Worm (Caenorhabditis elegans) whole organism, young adult: ENCODE results near the gene tre-3.

Experiments
- F23B12.7 ChIP-seq: sonication (generic microtip); optimal IDR thresholded peaks from 2 replicates; lab custom pipeline; 2017; ENCODE audit warnings: missing genetic modification characterization, mild to moderate bottlenecking, missing compliant biosample characterization, antibody characterized with exemption, moderate library complexity; ENCODE audit not compliant: insufficient read depth
- F57C9.4 ChIP-seq: sonication (generic microtip); optimal IDR thresholded peaks from 2 replicates; lab custom pipeline; 2017; ENCODE audit warnings: mild to moderate bottlenecking, missing genetic modification characterization, missing compliant biosample characterization
- K11D2.4 ChIP-seq: fragments of 200-800 bp; sonication (Bioruptor generic); IDR thresholded peaks from 2 replicates; pipeline ENCODE4 v1.3.6; 2022; ENCODE audit warnings: missing genetic modification reagents, missing genetic modification characterization, missing compliant biosample characterization
- T07F8.4 ChIP-seq: sonication (generic microtip); optimal IDR thresholded peaks from 2 replicates; lab custom pipeline; 2016; ENCODE audit warnings: mild to moderate bottlenecking, missing genetic modification characterization, moderate library complexity, missing compliant biosample characterization
- Y56A3A.18 ChIP-seq: fragments of 200-800 bp; sonication (Bioruptor generic); IDR thresholded peaks from 2 replicates; pipeline ENCODE4 v1.3.6; 2022; ENCODE audit warnings: missing genetic modification reagents, missing genetic modification characterization, missing compliant biosample characterization
- ZK185.1 ChIP-seq: sonication (generic microtip); optimal IDR thresholded peaks from 2 replicates; lab custom pipeline; 2016; ENCODE audit warnings: mild to moderate bottlenecking, missing genetic modification characterization, missing compliant biosample characterization; ENCODE audit not compliant: poor library complexity, severe bottlenecking
- akir-1 ChIP-seq: fragments of 200-800 bp; sonication (Bioruptor generic); optimal IDR thresholded peaks from 2 replicates; lab custom pipeline; 2018; ENCODE audit warnings: mild to moderate bottlenecking, missing genetic modification characterization, moderate library complexity, missing compliant biosample characterization
- ama-1 ChIP-seq, 3 experiments: fragments of 150-350 bp in 1 of 3; sonication (generic microtip) in 2 of 3; optimal IDR thresholded peaks; 2 replicates each; lab custom pipeline; 2014 to 2018; ENCODE audit warnings: missing biosample characterization in 2 of 3, missing genetic modification characterization in 2 of 3, missing genetic modification reagents in 2 of 3
- attf-5 ChIP-seq: fragments of 200-800 bp; sonication (Bioruptor generic); optimal IDR thresholded peaks from 2 replicates; lab custom pipeline; 2018; ENCODE audit warnings: mild to moderate bottlenecking, missing genetic modification characterization, missing compliant biosample characterization
- bed-1 ChIP-seq: fragments of 200-800 bp; sonication (Bioruptor generic); IDR thresholded peaks from 2 replicates; pipeline ENCODE4 v1.3.6; 2022; ENCODE audit warnings: missing genetic modification reagents, missing genetic modification characterization, missing compliant biosample characterization
- ccch-3 ChIP-seq: fragments of 200-800 bp; sonication (Bioruptor generic); optimal IDR thresholded peaks from 2 replicates; lab custom pipeline; 2018; ENCODE audit warnings: mild to moderate bottlenecking, missing genetic modification characterization, missing compliant biosample characterization
- ceh-100 ChIP-seq: fragments of 200-800 bp; sonication (Bioruptor generic); IDR thresholded peaks from 2 replicates; pipeline ENCODE4 v1.3.6; 2022; ENCODE audit warnings: missing genetic modification reagents, missing genetic modification characterization, missing compliant biosample characterization
- ceh-27 ChIP-seq: fragments of 200-800 bp; sonication (Bioruptor generic); optimal IDR thresholded peaks from 2 replicates; lab custom pipeline; 2018; ENCODE audit warnings: mild to moderate bottlenecking, missing genetic modification characterization, moderate library complexity, missing compliant biosample characterization
- ceh-79 ChIP-seq: sonication (generic microtip); optimal IDR thresholded peaks from 2 replicates; lab custom pipeline; 2017; ENCODE audit warnings: mild to moderate bottlenecking, missing genetic modification characterization, missing compliant biosample characterization
- dox-1 ChIP-seq: fragments of 200-800 bp; sonication (Bioruptor generic); IDR thresholded peaks from 2 replicates; pipeline ENCODE4 v1.3.6; 2022; ENCODE audit warnings: missing genetic modification reagents, missing genetic modification characterization, missing compliant biosample characterization
- efl-1 ChIP-seq: fragments of 150-350 bp; optimal IDR thresholded peaks from 2 replicates; lab custom pipeline; 2014; ENCODE audit warnings: missing biosample characterization, missing genetic modification reagents, missing genetic modification characterization
- egl-18 ChIP-seq: fragments of 200-800 bp; sonication (Bioruptor generic); IDR thresholded peaks from 2 replicates; pipeline ENCODE4 v1.3.6; 2022; ENCODE audit warnings: missing genetic modification reagents, missing genetic modification characterization, missing compliant biosample characterization
- egrh-3 ChIP-seq: fragments of 200-800 bp; sonication (Bioruptor generic); IDR thresholded peaks from 2 replicates; pipeline ENCODE4 v1.3.6; 2022; ENCODE audit warnings: missing genetic modification reagents, missing genetic modification characterization, missing compliant biosample characterization
- ets-4 ChIP-seq: fragments of 200-800 bp; sonication (Bioruptor generic); optimal IDR thresholded peaks from 2 replicates; lab custom pipeline; 2018; ENCODE audit warnings: mild to moderate bottlenecking, missing genetic modification characterization, missing compliant biosample characterization
- him-1 ChIP-seq: sonication (generic microtip); optimal IDR thresholded peaks from 2 replicates; lab custom pipeline; 2016; ENCODE audit warnings: missing genotype, missing genetic modification reagents, missing genetic modification characterization, missing compliant biosample characterization
- hlh-12 ChIP-seq: sonication (generic microtip); optimal IDR thresholded peaks from 2 replicates; lab custom pipeline; 2016; ENCODE audit warnings: missing genetic modification characterization, missing compliant biosample characterization
- hrde-1 ChIP-seq: sonication (generic microtip); optimal IDR thresholded peaks from 2 replicates; lab custom pipeline; 2016; ENCODE audit warnings: missing genetic modification characterization, mild to moderate bottlenecking, missing compliant biosample characterization, moderate library complexity, missing genotype, missing genetic modification reagents, borderline replicate concordance
- lag-1 ChIP-seq: fragments of 200-800 bp; sonication (Bioruptor generic); IDR thresholded peaks from 2 replicates; pipeline ENCODE4 v1.3.6; 2022; ENCODE audit warnings: missing genetic modification reagents, missing genetic modification characterization, missing compliant biosample characterization
- let-607 ChIP-seq, 2 experiments: fragments of 200-800 bp in 1 of 2; sonication (Bioruptor generic) in 1 of 2; sonication (generic microtip) in 1 of 2; optimal IDR thresholded peaks; 2 replicates each; lab custom pipeline; 2016 to 2018; ENCODE audit warnings: mild to moderate bottlenecking in 2 of 2, missing compliant biosample characterization in 2 of 2, missing genetic modification characterization in 2 of 2, moderate library complexity in 2 of 2, missing genotype in 1 of 2
- lin-40 ChIP-seq: sonication (generic microtip); optimal IDR thresholded peaks from 2 replicates; lab custom pipeline; 2016; ENCODE audit warnings: missing genetic modification characterization, mild to moderate bottlenecking, missing compliant biosample characterization, missing genotype, missing genetic modification reagents
- lsy-27 ChIP-seq: sonication (generic microtip); optimal IDR thresholded peaks from 2 replicates; lab custom pipeline; 2017; ENCODE audit warnings: missing genetic modification characterization, mild to moderate bottlenecking, missing compliant biosample characterization, antibody characterized with exemption, missing genotype, borderline replicate concordance; ENCODE audit not compliant: insufficient read depth
- madf-3 ChIP-seq: fragments of 200-800 bp; sonication (Bioruptor generic); IDR thresholded peaks from 2 replicates; pipeline ENCODE4 v1.3.6; 2022; ENCODE audit warnings: missing genetic modification reagents, missing genetic modification characterization, missing compliant biosample characterization
- madf-8 ChIP-seq: fragments of 200-800 bp; sonication (Bioruptor generic); conservative IDR thresholded peaks from 2 replicates; pipeline ENCODE4 v1.3.6; 2022; ENCODE audit warnings: missing genetic modification reagents, missing genetic modification characterization, missing compliant biosample characterization
- nhr-27 ChIP-seq: fragments of 200-800 bp; sonication (Bioruptor generic); optimal IDR thresholded peaks from 2 replicates; lab custom pipeline; 2018; ENCODE audit warnings: mild to moderate bottlenecking, missing genetic modification characterization, moderate library complexity, missing compliant biosample characterization
- nhr-80 ChIP-seq: sonication (generic microtip); optimal IDR thresholded peaks from 2 replicates; lab custom pipeline; 2016; ENCODE audit warnings: missing genetic modification characterization, missing compliant biosample characterization
- repo-1 ChIP-seq: sonication (generic microtip); optimal IDR thresholded peaks from 2 replicates; lab custom pipeline; 2017; ENCODE audit warnings: mild to moderate bottlenecking, missing genetic modification characterization, missing compliant biosample characterization
- snpc-4 ChIP-seq, 5 experiments: fragments of 150-350 bp in 1 of 5; sonication (generic microtip) in 4 of 5; optimal IDR thresholded peaks; 2 replicates each; lab custom pipeline; 2014 to 2018; ENCODE audit warnings: missing genetic modification characterization in 5 of 5, missing biosample characterization in 3 of 5, antibody characterized with exemption in 2 of 5, mild to moderate bottlenecking in 2 of 5, missing compliant biosample characterization in 2 of 5, missing genotype in 2 of 5, moderate library complexity in 2 of 5, missing genetic modification reagents in 1 of 5
- tbx-9 ChIP-seq: sonication (generic microtip); optimal IDR thresholded peaks from 2 replicates; lab custom pipeline; 2016; ENCODE audit warnings: borderline replicate concordance, missing genetic modification characterization, inconsistent platforms, missing compliant biosample characterization
- ztf-26 ChIP-seq: sonication (generic microtip); optimal IDR thresholded peaks from 2 replicates; lab custom pipeline; 2017; ENCODE audit warnings: missing genetic modification characterization, missing compliant biosample characterization
- ztf-3 ChIP-seq: fragments of 200-800 bp; sonication (Bioruptor generic); optimal IDR thresholded peaks from 2 replicates; lab custom pipeline; 2018; ENCODE audit warnings: mild to moderate bottlenecking, missing genetic modification characterization, missing compliant biosample characterization

tre-3 gene

DNA sequence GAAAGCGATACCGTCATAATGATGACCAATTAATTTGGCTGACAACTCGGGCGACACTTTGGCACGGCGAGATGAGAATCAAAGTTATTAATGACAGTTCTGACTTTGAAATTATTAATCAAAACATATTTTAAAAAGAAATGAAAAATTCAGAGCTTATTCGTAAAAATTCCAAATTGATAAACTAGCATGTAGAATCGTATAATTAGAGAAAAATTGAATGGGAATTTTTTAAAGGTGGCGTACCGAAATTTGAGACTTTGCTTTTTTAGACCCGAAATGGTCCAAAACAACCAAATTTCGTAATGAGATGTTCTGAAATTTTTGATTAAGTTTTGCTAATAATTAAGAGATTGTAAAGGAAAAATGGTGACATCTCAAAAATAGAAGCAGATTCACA is 10.3 kb upstream of the tre-3 start, which contains the start of gene daf-11 (continued):
- TF ChIP-seq let-607 (tag; optimal IDR thresholded peaks at IDR 0.05; lab: Kevin White, UChicago): no peak
- no peak for TF ChIP-seq ceh-100 (GFP tag; lab: Robert Waterston, UW)

DNA sequence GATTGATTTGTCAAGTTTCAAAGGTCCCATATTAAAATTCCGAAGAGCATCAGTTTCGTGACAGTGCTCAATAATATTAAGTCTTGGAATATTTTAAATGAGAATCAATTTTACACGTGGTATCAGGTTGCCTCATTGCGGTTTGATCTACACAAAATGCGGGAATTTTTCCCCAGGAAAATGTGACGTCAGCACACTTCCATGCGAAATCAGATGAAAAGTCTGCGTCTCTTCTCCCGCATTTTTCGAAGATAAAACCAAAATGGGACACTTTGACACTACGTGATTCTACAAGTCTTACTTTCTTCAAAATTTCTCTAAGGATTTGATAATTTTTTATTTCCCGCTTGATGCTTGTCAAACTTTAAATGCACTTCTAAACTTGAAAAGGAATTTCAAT is 7.2 kb upstream of the tre-3 start:
- no peak for TF ChIP-seq ztf-3 (GFP tag; lab: Kevin White, UChicago)
- no peak for TF ChIP-seq ZK185.1
- no peak for TF ChIP-seq lag-1
- no peak for TF ChIP-seq Y56A3A.18 (GFP tag; lab: Robert Waterston, UW)
- no peak for TF ChIP-seq lin-40 (tag; lab: Kevin White, UChicago)
- no peak for TF ChIP-seq bed-1 (GFP tag; lab: Robert Waterston, UW)
- no peak for TF ChIP-seq K11D2.4 (GFP tag; lab: Robert Waterston, UW)
- no peak for TF ChIP-seq ceh-79 (tag; lab: Kevin White, UChicago)
- no peak for TF ChIP-seq F57C9.4
- no peak for TF ChIP-seq hrde-1 (tag; lab: Kevin White, UChicago)
- TF ChIP-seq F23B12.7 (tag; lab: Kevin White, UChicago): no peak
- no peak for TF ChIP-seq lsy-27 (tag; lab: Kevin White, UChicago)
- TF ChIP-seq madf-8: no peak
- TF ChIP-seq egrh-3 (GFP tag; lab: Robert Waterston, UW): no peak
- no peak for TF ChIP-seq nhr-27 (tag; lab: Kevin White, UChicago)
- TF ChIP-seq T07F8.4 (tag; lab: Kevin White, UChicago): no peak

DNA sequence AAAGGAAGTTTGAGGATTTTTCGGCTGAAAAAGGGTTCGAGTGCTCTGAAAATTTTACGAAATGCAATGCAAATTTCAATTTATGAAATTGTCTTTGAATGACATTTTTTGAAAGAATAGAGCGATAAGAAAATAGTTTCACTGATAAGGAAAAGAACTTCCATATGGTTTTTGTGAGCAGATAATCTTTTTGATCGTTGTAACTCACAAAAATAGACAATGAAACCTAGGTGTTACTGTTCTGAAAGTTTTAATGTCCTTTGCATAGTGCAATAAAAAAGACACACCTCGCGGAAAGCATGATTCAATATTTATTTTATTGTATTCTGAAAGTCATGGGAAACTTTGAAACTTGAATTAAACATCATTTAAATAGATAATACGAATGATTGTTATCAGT is 1.2 kb upstream of the tre-3 start:
- TF ChIP-seq ceh-79 (tag; lab: Kevin White, UChicago): no peak
- TF ChIP-seq him-1 (tag; lab: Kevin White, UChicago): no peak
- TF ChIP-seq ama-1 (optimal IDR thresholded peaks at IDR 0.05; lab: Kevin White, UChicago): no peak
- TF ChIP-seq ama-1 (GFP tag; optimal IDR thresholded peaks at IDR 0.05; lab: Kevin White, UChicago): no peak
- no peak for TF ChIP-seq ets-4 (GFP tag; lab: Kevin White, UChicago)
- TF ChIP-seq nhr-80 (tag; lab: Kevin White, UChicago): peak; percentile 59
- no peak for TF ChIP-seq tbx-9 (tag; lab: Kevin White, UChicago)
- TF ChIP-seq, all 124 proteins: peak for 1

DNA sequence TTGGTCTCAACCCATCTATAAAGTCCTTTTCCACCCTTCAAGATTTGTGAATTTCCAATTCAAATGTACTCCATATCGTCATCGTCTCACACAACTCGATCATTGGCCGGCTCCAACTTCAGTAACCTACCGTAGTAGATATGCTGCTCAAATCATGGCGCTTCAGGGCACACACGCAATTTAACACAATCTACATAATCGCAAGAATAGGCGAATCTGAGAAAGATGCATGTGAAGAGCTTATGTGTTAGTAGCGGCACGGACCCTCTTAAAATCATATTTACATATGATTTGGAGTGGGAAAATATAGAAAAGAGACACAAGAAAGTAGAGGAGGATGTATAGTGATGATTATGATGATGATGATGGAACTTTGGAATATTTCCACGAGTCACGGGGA is 4.0 kb downstream of the tre-3 start:
- TF ChIP-seq ceh-27 (GFP tag; lab: Kevin White, UChicago) (peak; percentile 12), repo-1 (no peak)

ce11 chrV:11706353-11706752 is 9.3 kb downstream of the tre-3 start:
- TF ChIP-seq ccch-3: no peak
- no peak for TF ChIP-seq ztf-26 (tag; lab: Kevin White, UChicago)
- no peak for TF ChIP-seq madf-3 (GFP tag; lab: Robert Waterston, UW)
- TF ChIP-seq dox-1 (GFP tag; lab: Robert Waterston, UW): no peak
- no peak for TF ChIP-seq attf-5 (GFP tag; lab: Kevin White, UChicago)
- no peak for TF ChIP-seq efl-1 (GFP tag; lab: Kevin White, UChicago)
- no peak for TF ChIP-seq akir-1 (GFP tag; lab: Kevin White, UChicago)
- no peak for TF ChIP-seq egl-18 (GFP tag; lab: Robert Waterston, UW)
- no peak for TF ChIP-seq snpc-4 (GFP tag; optimal IDR thresholded peaks at IDR 0.05; lab: Kevin White, UChicago)
- no peak for TF ChIP-seq snpc-4 (tag; optimal IDR thresholded peaks at IDR 0.05; lab: Kevin White, UChicago)
- TF ChIP-seq hlh-12 (tag; lab: Kevin White, UChicago): no peak
